Fruit fly (Drosophila melanogaster) whole organism: Measurements from ENCODE around the gene Diedel.

Experiments
- CG8478 ChIP-seq: fragments of >200 bp; optimal IDR thresholded peaks from 2 replicates; lab custom pipeline; 2018; ENCODE audit warnings: inconsistent platforms
- Dll ChIP-seq: fragments of >200 bp; optimal IDR thresholded peaks from 2 replicates; lab custom pipeline; 2017
- EcR ChIP-seq, 2 experiments: fragments of >200 bp; optimal IDR thresholded peaks; 2 replicates each; lab custom pipeline; 2017; ENCODE audit warnings: missing biosample characterization in 2 of 2, missing genetic modification characterization in 2 of 2, missing genetic modification reagents in 2 of 2
- pan ChIP-seq: fragments of >200 bp; optimal IDR thresholded peaks from 2 replicates; lab custom pipeline; 2017
- psq ChIP-seq: fragments of >200 bp; optimal IDR thresholded peaks from 2 replicates; lab custom pipeline; 2017

dm6 chr3R:29540948-29541741 is 47.5 kb downstream of the Diedel start:
- TF ChIP-seq Dll: no peak
- TF ChIP-seq psq: no peak
- TF ChIP-seq pan (lab: Kevin White, UChicago): no peak
- TF ChIP-seq EcR (GFP tag; optimal IDR thresholded peaks at IDR 0.05; lab: Kevin White, UChicago): no peak
- no peak for TF ChIP-seq CG8478
